Worm (Caenorhabditis elegans) whole organism, young adult: ENCODE results near the gene age-1.
"Not testable (repeated sequence)": the region's sequence is repeated elsewhere in the genome, so short reads cannot be mapped to it uniquely, and the experiment has no call there.

ENCODE experiments used
- D2030.7 ChIP-seq: fragments of 200-800 bp; sonication (Bioruptor generic); IDR thresholded peaks from 2 replicates; pipeline ENCODE4 v1.3.6; 2022; ENCODE audit warnings: missing genetic modification reagents, missing genetic modification characterization, missing compliant biosample characterization
- F23B12.7 ChIP-seq: sonication (generic microtip); optimal IDR thresholded peaks from 2 replicates; lab custom pipeline; 2017; ENCODE audit warnings: missing genetic modification characterization, mild to moderate bottlenecking, missing compliant biosample characterization, antibody characterized with exemption, moderate library complexity; ENCODE audit not compliant: insufficient read depth
- F52B5.7 ChIP-seq: sonication (generic microtip); optimal IDR thresholded peaks from 2 replicates; lab custom pipeline; 2016; ENCODE audit warnings: mild to moderate bottlenecking, missing genetic modification characterization, missing compliant biosample characterization
- F57A8.1 ChIP-seq: fragments of 200-800 bp; sonication (Bioruptor generic); optimal IDR thresholded peaks from 2 replicates; lab custom pipeline; 2018; ENCODE audit warnings: mild to moderate bottlenecking, missing genetic modification characterization, moderate library complexity, missing compliant biosample characterization
- K11D2.4 ChIP-seq: fragments of 200-800 bp; sonication (Bioruptor generic); IDR thresholded peaks from 2 replicates; pipeline ENCODE4 v1.3.6; 2022; ENCODE audit warnings: missing genetic modification reagents, missing genetic modification characterization, missing compliant biosample characterization
- Y53G8AR.9 ChIP-seq: fragments of 200-800 bp; sonication (Bioruptor generic); conservative IDR thresholded peaks from 2 replicates; pipeline ENCODE4 v1.3.6; 2022; ENCODE audit warnings: missing genetic modification reagents, missing genetic modification characterization, missing compliant biosample characterization
- Y67H2A.10 ChIP-seq: fragments of 200-800 bp; sonication (Bioruptor generic); conservative IDR thresholded peaks from 2 replicates; pipeline ENCODE4 v1.3.6; 2022; ENCODE audit warnings: missing genetic modification reagents, missing genetic modification characterization, missing compliant biosample characterization
- Y79H2A.3 ChIP-seq: fragments of 200-800 bp; sonication (Bioruptor generic); conservative IDR thresholded peaks from 2 replicates; pipeline ENCODE4 v1.3.6; 2022; ENCODE audit warnings: missing genetic modification reagents, missing genetic modification characterization, missing compliant biosample characterization
- ZK185.1 ChIP-seq: sonication (generic microtip); optimal IDR thresholded peaks from 2 replicates; lab custom pipeline; 2016; ENCODE audit warnings: mild to moderate bottlenecking, missing genetic modification characterization, missing compliant biosample characterization; ENCODE audit not compliant: poor library complexity, severe bottlenecking
- attf-3 ChIP-seq: fragments of 200-800 bp; sonication (Bioruptor generic); conservative IDR thresholded peaks from 2 replicates; pipeline ENCODE4 v1.3.6; 2022; ENCODE audit warnings: missing genetic modification reagents, missing genetic modification characterization, missing compliant biosample characterization
- attf-5 ChIP-seq: fragments of 200-800 bp; sonication (Bioruptor generic); optimal IDR thresholded peaks from 2 replicates; lab custom pipeline; 2018; ENCODE audit warnings: mild to moderate bottlenecking, missing genetic modification characterization, missing compliant biosample characterization
- bed-1 ChIP-seq: fragments of 200-800 bp; sonication (Bioruptor generic); IDR thresholded peaks from 2 replicates; pipeline ENCODE4 v1.3.6; 2022; ENCODE audit warnings: missing genetic modification reagents, missing genetic modification characterization, missing compliant biosample characterization
- bed-2 ChIP-seq: fragments of 200-800 bp; sonication (Bioruptor generic); IDR thresholded peaks from 2 replicates; pipeline ENCODE4 v1.3.6; 2022; ENCODE audit warnings: missing genetic modification reagents, missing genetic modification characterization, missing compliant biosample characterization
- ccch-3 ChIP-seq: fragments of 200-800 bp; sonication (Bioruptor generic); optimal IDR thresholded peaks from 2 replicates; lab custom pipeline; 2018; ENCODE audit warnings: mild to moderate bottlenecking, missing genetic modification characterization, missing compliant biosample characterization
- ceh-91 ChIP-seq: fragments of 200-800 bp; sonication (Bioruptor generic); IDR thresholded peaks from 2 replicates; pipeline ENCODE4 v1.3.6; 2022; ENCODE audit warnings: missing genetic modification reagents, missing genetic modification characterization, missing compliant biosample characterization
- die-1 ChIP-seq: sonication (generic microtip); optimal IDR thresholded peaks from 2 replicates; lab custom pipeline; 2016; ENCODE audit warnings: missing genotype, mild to moderate bottlenecking, missing genetic modification characterization, missing compliant biosample characterization
- efl-1 ChIP-seq: fragments of 150-350 bp; optimal IDR thresholded peaks from 2 replicates; lab custom pipeline; 2014; ENCODE audit warnings: missing biosample characterization, missing genetic modification reagents, missing genetic modification characterization
- egrh-3 ChIP-seq: fragments of 200-800 bp; sonication (Bioruptor generic); IDR thresholded peaks from 2 replicates; pipeline ENCODE4 v1.3.6; 2022; ENCODE audit warnings: missing genetic modification reagents, missing genetic modification characterization, missing compliant biosample characterization
- fkh-3 ChIP-seq: sonication (generic microtip); optimal IDR thresholded peaks from 2 replicates; lab custom pipeline; 2016; ENCODE audit warnings: mild to moderate bottlenecking, missing genetic modification characterization, missing compliant biosample characterization
- hlh-12 ChIP-seq: sonication (generic microtip); optimal IDR thresholded peaks from 2 replicates; lab custom pipeline; 2016; ENCODE audit warnings: missing genetic modification characterization, missing compliant biosample characterization
- hmg-1.2 ChIP-seq: fragments of 200-800 bp; sonication (Bioruptor generic); IDR thresholded peaks from 2 replicates; pipeline ENCODE4 v1.3.6; 2022; ENCODE audit warnings: missing genetic modification reagents, missing genetic modification characterization, missing compliant biosample characterization
- hmg-20 ChIP-seq: fragments of 200-800 bp; sonication (Bioruptor generic); IDR thresholded peaks from 2 replicates; pipeline ENCODE4 v1.3.6; 2022; ENCODE audit warnings: missing genetic modification reagents, missing genetic modification characterization, missing compliant biosample characterization
- lin-35 ChIP-seq, 3 experiments: fragments of 150-350 bp in 2 of 3; sonication (generic microtip) in 1 of 3; optimal IDR thresholded peaks; 2 replicates each; lab custom pipeline; 2014 to 2018; ENCODE audit warnings: missing biosample characterization in 3 of 3, missing genetic modification characterization in 3 of 3, missing genetic modification reagents in 3 of 3
- lir-1 ChIP-seq: fragments of 200-800 bp; sonication (Bioruptor generic); conservative IDR thresholded peaks from 2 replicates; pipeline ENCODE4 v1.3.6; 2022; ENCODE audit warnings: missing genetic modification reagents, missing genetic modification characterization, missing compliant biosample characterization
- lsy-27 ChIP-seq: sonication (generic microtip); optimal IDR thresholded peaks from 2 replicates; lab custom pipeline; 2017; ENCODE audit warnings: missing genetic modification characterization, mild to moderate bottlenecking, missing compliant biosample characterization, antibody characterized with exemption, missing genotype, borderline replicate concordance; ENCODE audit not compliant: insufficient read depth
- mes-4 ChIP-seq: sonication (generic microtip); optimal IDR thresholded peaks from 2 replicates; lab custom pipeline; 2016; ENCODE audit warnings: missing genotype, missing genetic modification characterization, missing compliant biosample characterization
- nfya-1 ChIP-seq: sonication (generic microtip); optimal IDR thresholded peaks from 2 replicates; lab custom pipeline; 2017; ENCODE audit warnings: antibody characterized with exemption, missing compliant biosample characterization, missing genetic modification characterization, borderline replicate concordance; ENCODE audit not compliant: insufficient read depth
- nfya-2 ChIP-seq: fragments of 200-800 bp; sonication (Bioruptor generic); IDR thresholded peaks from 2 replicates; pipeline ENCODE4 v1.3.6; 2022; ENCODE audit warnings: missing genetic modification reagents, missing genetic modification characterization, missing compliant biosample characterization
- nfyb-1 ChIP-seq: fragments of 200-800 bp; sonication (Bioruptor generic); IDR thresholded peaks from 2 replicates; pipeline ENCODE4 v1.3.6; 2022; ENCODE audit warnings: missing genetic modification reagents, missing genetic modification characterization, missing compliant biosample characterization
- pha-4 ChIP-seq: fragments of 150-350 bp; sonication (generic microtip); optimal IDR thresholded peaks from 2 replicates; lab custom pipeline; 2014; ENCODE audit warnings: missing biosample characterization, missing genetic modification reagents, missing genetic modification characterization
- sea-2 ChIP-seq: fragments of 200-800 bp; sonication (Bioruptor generic); IDR thresholded peaks from 2 replicates; pipeline ENCODE4 v1.3.6; 2022; ENCODE audit warnings: missing genetic modification characterization, missing compliant biosample characterization
- snpc-1.1 ChIP-seq: sonication (generic microtip); optimal IDR thresholded peaks from 2 replicates; lab custom pipeline; 2017; ENCODE audit warnings: missing genetic modification characterization, mild to moderate bottlenecking, missing compliant biosample characterization, antibody characterized with exemption, moderate library complexity, missing genotype, missing genetic modification reagents; ENCODE audit not compliant: insufficient read depth
- snpc-1.3 ChIP-seq: sonication (generic microtip); optimal IDR thresholded peaks from 2 replicates; lab custom pipeline; 2017; ENCODE audit warnings: missing genetic modification characterization, mild to moderate bottlenecking, missing compliant biosample characterization, antibody characterized with exemption, moderate library complexity, missing genotype, missing genetic modification reagents; ENCODE audit not compliant: insufficient read depth
- snpc-3.4 ChIP-seq: sonication (generic microtip); optimal IDR thresholded peaks from 2 replicates; lab custom pipeline; 2017; ENCODE audit warnings: missing genetic modification characterization, mild to moderate bottlenecking, missing compliant biosample characterization, antibody characterized with exemption, moderate library complexity, missing genotype, missing genetic modification reagents
- tbx-9 ChIP-seq: sonication (generic microtip); optimal IDR thresholded peaks from 2 replicates; lab custom pipeline; 2016; ENCODE audit warnings: borderline replicate concordance, missing genetic modification characterization, inconsistent platforms, missing compliant biosample characterization
- unc-62 ChIP-seq: fragments of 150-350 bp; optimal IDR thresholded peaks from 2 replicates; lab custom pipeline; 2014; ENCODE audit warnings: missing biosample characterization, missing genetic modification reagents, missing genetic modification characterization
- zfh-2 ChIP-seq: fragments of 200-800 bp; sonication (Bioruptor generic); conservative IDR thresholded peaks from 2 replicates; pipeline ENCODE4 v1.3.6; 2022; ENCODE audit warnings: missing genetic modification reagents, missing genetic modification characterization, missing compliant biosample characterization
- ztf-18 ChIP-seq: sonication (generic microtip); optimal IDR thresholded peaks from 2 replicates; lab custom pipeline; 2016; ENCODE audit warnings: missing genotype, mild to moderate bottlenecking, missing genetic modification characterization, missing compliant biosample characterization

The age-1 gene

ce11 chrII:11564127-11564526 lies 37.3 kb upstream of the age-1 start, which contains the start of gene F54D5.15:
Gene F54D5.15 (minus strand): TSS chrII:11564227.
- no peak for TF ChIP-seq lin-35 (GFP tag; optimal IDR thresholded peaks at IDR 0.05; lab: Kevin White, UChicago)
- TF ChIP-seq F23B12.7 (tag; lab: Kevin White, UChicago): no peak
- TF ChIP-seq pha-4 (tag; lab: Kevin White, UChicago): no peak
- TF ChIP-seq egrh-3 (GFP tag; lab: Robert Waterston, UW): no peak
- TF ChIP-seq mes-4: no peak
- TF ChIP-seq zfh-2: 0 out of 2 replicates have a peak, but pooled peaks have one; percentile 22
- no peak for TF ChIP-seq ceh-91 (GFP tag; lab: Robert Waterston, UW)
- no peak for TF ChIP-seq die-1 (tag; lab: Kevin White, UChicago)

DNA sequence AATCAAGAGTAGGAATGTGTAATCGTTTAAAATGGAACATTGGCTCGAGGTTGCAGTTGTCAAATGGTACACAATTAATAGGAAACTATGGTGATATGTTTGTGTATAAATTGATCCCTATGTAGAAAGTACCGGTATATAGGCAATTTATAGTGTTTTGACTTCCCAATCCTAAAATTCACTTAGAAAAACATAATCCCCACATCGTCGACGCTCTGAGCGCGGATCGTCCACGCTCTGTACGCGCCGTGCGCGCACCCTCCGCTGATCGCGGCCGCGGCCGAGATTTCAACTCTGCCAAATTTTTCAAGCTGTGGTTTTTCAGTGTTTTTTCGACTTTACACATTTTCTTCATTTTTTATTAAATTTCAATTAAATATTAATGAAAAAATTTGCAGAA lies 29.5 kb upstream of the age-1 start, which contains the start of gene F54D5.17:
Gene F54D5.17 (plus strand): TSS at position 301 of the 400 bp plus-strand sequence.
- TF ChIP-seq zfh-2: 0 out of 2 replicates have a peak, but pooled peaks have one; percentile 13
- no peak for TF ChIP-seq unc-62 (GFP tag; lab: Kevin White, UChicago)
- TF ChIP-seq D2030.7: no peak

- no peak for TF ChIP-seq die-1 (tag; lab: Kevin White, UChicago)
Measured at ce11 chrII:11555634-11556033, 28.8 kb upstream of the age-1 start, which contains the start of gene F54D5.24. Gene F54D5.24 (plus strand): TSS chrII:11555949.

DNA sequence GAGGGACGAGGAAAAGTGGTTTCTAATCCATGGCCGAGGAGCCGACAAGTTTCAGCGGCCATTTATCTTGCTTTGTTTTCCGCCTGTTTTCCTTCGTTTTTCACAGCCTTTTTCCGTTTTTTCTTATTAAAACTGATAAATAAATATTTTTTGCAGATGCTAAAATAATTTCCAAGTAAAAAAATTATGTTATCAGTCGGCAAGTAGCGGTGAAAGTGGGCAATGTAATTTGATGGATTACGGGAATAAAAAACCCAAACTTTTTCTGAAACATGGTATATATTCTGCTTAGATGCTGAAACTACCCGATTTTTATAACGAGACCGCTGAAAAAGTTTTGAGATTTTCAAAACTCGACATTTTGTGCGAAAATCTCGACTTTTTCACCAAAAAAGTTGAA lies 25.1 kb upstream of the age-1 start, which contains the start of gene dhgd-1:
Gene dhgd-1 (minus strand): TSS at position 101 of the 400 bp plus-strand sequence.
- TF ChIP-seq lsy-27, ZK185.1, fkh-3 (tag; lab: Kevin White, UChicago): not testable (repeated sequence)
- TF ChIP-seq, all 124 proteins: peak for 0; not testable (repeated sequence) for 124

ce11 chrII:11547254-11547687 lies 20.4 kb upstream of the age-1 start, which contains the start of gene F54D5.7:
Gene F54D5.7 (plus strand): TSS chrII:11547517.
- TF ChIP-seq hmg-1.2 (peak; percentile 33; the same call in 1 of the 2 replicates), nfya-1 (tag; lab: Kevin White, UChicago) (no peak), hlh-12 (tag; lab: Kevin White, UChicago) (no peak), ceh-91 (GFP tag; lab: Robert Waterston, UW) (no peak), attf-3 (GFP tag; lab: Robert Waterston, UW) (0 out of 2 replicates have a peak, but pooled peaks have one; percentile 35), snpc-1.3 (tag; lab: Kevin White, UChicago) (no peak), Y67H2A.10 (no peak), attf-5 (peak; percentile 75), nfyb-1 (GFP tag; lab: Robert Waterston, UW) (peak; percentile 84; the same call in 1 of the 2 replicates), lir-1 (GFP tag; lab: Robert Waterston, UW) (no peak; the same call in 1 of the 2 replicates), K11D2.4 (peak; percentile 60; the same call in 1 of the 2 replicates), bed-1 (GFP tag; lab: Robert Waterston, UW) (0 out of 2 replicates have a peak, but pooled peaks have one; percentile 39), F57A8.1 (GFP tag; lab: Kevin White, UChicago) (no peak), snpc-1.1 (tag; lab: Kevin White, UChicago) (no peak), ztf-18 (tag; lab: Kevin White, UChicago) (peak; percentile 57), zfh-2 (0 out of 2 replicates have a peak, but pooled peaks have one; percentile 9), snpc-3.4 (tag; lab: Kevin White, UChicago) (peak; percentile 70), efl-1 (no peak), hmg-20 (peak; percentile 65), tbx-9 (tag; lab: Kevin White, UChicago) (no peak), bed-2 (GFP tag; lab: Robert Waterston, UW) (no peak), nfya-2 (GFP tag; lab: Robert Waterston, UW) (no peak), ccch-3 (GFP tag; lab: Kevin White, UChicago) (no peak), sea-2 (GFP tag; lab: Robert Waterston, UW) (no peak), Y53G8AR.9 (peak; percentile 88), F52B5.7 (tag; lab: Kevin White, UChicago) (peak; percentile 25), Y79H2A.3 (GFP tag; lab: Robert Waterston, UW) (no peak)
